Fruit fly (Drosophila melanogaster) whole organism, adult: Measurements from ENCODE around the gene CycG.

Experiments
- CG11617 ChIP-seq: fragments of 200-800 bp; sonication (Bioruptor generic); optimal IDR thresholded peaks from 2 replicates; lab custom pipeline; 2017; ENCODE audit warnings: mild to moderate bottlenecking, missing biosample characterization, missing genetic modification reagents, missing genetic modification characterization
- CG12768 ChIP-seq: fragments of 200-800 bp; sonication (Bioruptor generic); optimal IDR thresholded peaks from 2 replicates; lab custom pipeline; 2017; ENCODE audit warnings: missing biosample characterization, missing genetic modification characterization, mild to moderate bottlenecking, moderate library complexity, missing genetic modification reagents
- CG14711 ChIP-seq: fragments of 200-800 bp; sonication (Bioruptor generic); optimal IDR thresholded peaks from 2 replicates; lab custom pipeline; 2018; ENCODE audit warnings: missing biosample characterization, mild to moderate bottlenecking, missing genetic modification characterization, moderate library complexity
- CG1620 ChIP-seq: fragments of 200-800 bp; sonication (Bioruptor generic); optimal IDR thresholded peaks from 2 replicates; lab custom pipeline; 2016; ENCODE audit warnings: missing biosample characterization, missing genetic modification characterization
- CG33017 ChIP-seq: fragments of 200-800 bp; sonication (Bioruptor generic); optimal IDR thresholded peaks from 2 replicates; lab custom pipeline; 2018; ENCODE audit warnings: missing biosample characterization, mild to moderate bottlenecking, missing genetic modification characterization, moderate library complexity
- CG5204 ChIP-seq: fragments of 200-800 bp; sonication (Bioruptor generic); optimal IDR thresholded peaks from 2 replicates; lab custom pipeline; 2016; ENCODE audit warnings: missing biosample characterization, missing genetic modification characterization
- CG7045 ChIP-seq: fragments of 200-800 bp; sonication (Bioruptor generic); optimal IDR thresholded peaks from 2 replicates; lab custom pipeline; 2017; ENCODE audit warnings: missing biosample characterization, mild to moderate bottlenecking, missing genetic modification characterization
- CG7101 ChIP-seq: fragments of 200-800 bp; sonication (Bioruptor generic); optimal IDR thresholded peaks from 2 replicates; lab custom pipeline; 2018; ENCODE audit warnings: missing biosample characterization, mild to moderate bottlenecking, missing genetic modification characterization, moderate library complexity
- Clk ChIP-seq: fragments of 200-800 bp; sonication (Bioruptor generic); optimal IDR thresholded peaks from 2 replicates; lab custom pipeline; 2017; ENCODE audit warnings: missing biosample characterization, missing genetic modification characterization
- Crg-1 ChIP-seq: fragments of 200-800 bp; sonication (Bioruptor generic); optimal IDR thresholded peaks from 2 replicates; lab custom pipeline; 2016; ENCODE audit warnings: missing biosample characterization, missing genetic modification characterization
- Hr96 ChIP-seq: fragments of 200-800 bp; sonication (Bioruptor generic); optimal IDR thresholded peaks from 2 replicates; lab custom pipeline; 2016; ENCODE audit warnings: missing biosample characterization, missing genetic modification characterization
- Mnt ChIP-seq: fragments of 200-800 bp; sonication (Bioruptor generic); optimal IDR thresholded peaks from 2 replicates; lab custom pipeline; 2016; ENCODE audit warnings: missing biosample characterization, mild to moderate bottlenecking, missing genetic modification characterization
- bab1 ChIP-seq: fragments of 200-800 bp; sonication (Bioruptor generic); optimal IDR thresholded peaks from 3 replicates; lab custom pipeline; 2019; ENCODE audit warnings: missing biosample characterization, mild to moderate bottlenecking, missing genetic modification characterization, moderate library complexity
- cic ChIP-seq: fragments of 200-800 bp; sonication (Bioruptor generic); optimal IDR thresholded peaks from 2 replicates; lab custom pipeline; 2017; ENCODE audit warnings: missing biosample characterization, mild to moderate bottlenecking, missing genetic modification characterization, moderate library complexity
- cnc ChIP-seq, 2 experiments: fragments of >200 bp; optimal IDR thresholded peaks; 2 replicates each; lab custom pipeline; 2017
- kay ChIP-seq: fragments of 200-800 bp; sonication (Bioruptor generic); peaks from one replicate; lab custom pipeline; 2016; ENCODE audit warnings: missing biosample characterization, missing genetic modification characterization, borderline replicate concordance
- ovo ChIP-seq: fragments of 200-800 bp; sonication (Bioruptor generic); optimal IDR thresholded peaks from 2 replicates; lab custom pipeline; 2016; ENCODE audit warnings: missing biosample characterization, missing genetic modification characterization
- pad ChIP-seq: fragments of 200-800 bp; sonication (Bioruptor generic); optimal IDR thresholded peaks from 3 replicates; lab custom pipeline; 2017; ENCODE audit warnings: missing biosample characterization, missing genetic modification characterization, mild to moderate bottlenecking, moderate library complexity, missing genetic modification reagents
- tj ChIP-seq: fragments of 200-800 bp; sonication (Bioruptor generic); optimal IDR thresholded peaks from 3 replicates; lab custom pipeline; 2017; ENCODE audit warnings: missing biosample characterization, mild to moderate bottlenecking, missing genetic modification characterization, moderate library complexity
- toe ChIP-seq: fragments of 200-800 bp; sonication (Bioruptor generic); optimal IDR thresholded peaks from 2 replicates; lab custom pipeline; 2016; ENCODE audit warnings: missing biosample characterization, missing genetic modification characterization

The CycG gene

dm6 chr3R:31617801-31618200, 5.3 kb upstream of the CycG start, which contains the start of gene pasha:
Gene pasha, plus strand, starts transcription at chr3R:31617977.
- TF ChIP-seq pad (GFP tag; lab: Kevin White, UChicago), result no peak
- peak; percentile 34 for TF ChIP-seq bab1 (GFP tag; lab: Kevin White, UChicago)

- TF ChIP-seq Mnt (GFP tag; lab: Kevin White, UChicago) (peak; percentile 88), CG1620 (GFP tag; lab: Kevin White, UChicago) (peak; percentile 99), Hr96 (GFP tag; lab: Kevin White, UChicago) (peak; percentile 95), CG12768 (peak; percentile 98), kay (GFP tag; lab: Kevin White, UChicago) (no peak), ovo (GFP tag; lab: Kevin White, UChicago) (peak; percentile 87), Clk (GFP tag; lab: Kevin White, UChicago) (peak; percentile 95), CG14711 (tag; lab: Kevin White, UChicago) (peak; percentile 97), bab1 (GFP tag; lab: Kevin White, UChicago) (peak; percentile 99), cnc (optimal IDR thresholded peaks at IDR 0.05; lab: Kevin White, UChicago) (no peak), pad (GFP tag; lab: Kevin White, UChicago) (peak; percentile 88), toe (peak; percentile 98), CG5204 (GFP tag; lab: Kevin White, UChicago) (peak; percentile 97), CG33017 (tag; lab: Kevin White, UChicago) (peak; percentile 97), CG11617 (GFP tag; lab: Kevin White, UChicago) (peak; percentile 97), Crg-1 (GFP tag; lab: Kevin White, UChicago) (peak; percentile 97), CG7045 (GFP tag; lab: Kevin White, UChicago) (peak; percentile 98), cic (GFP tag; lab: Kevin White, UChicago) (peak; percentile 80), CG7101 (tag; lab: Kevin White, UChicago) (peak; percentile 98), tj (GFP tag; lab: Kevin White, UChicago) (peak; percentile 87)
These were observed 3.5 kb upstream of the CycG start, which contains the start of the genes Mnat9 and CG1792 for dm6 chr3R:31616001-31616400. Gene Mnat9, minus strand, starts transcription at chr3R:31616160. Gene CG1792, plus strand, starts transcription at chr3R:31616303.

- TF ChIP-seq pad (GFP tag; lab: Kevin White, UChicago) (peak; percentile 29), bab1 (GFP tag; lab: Kevin White, UChicago) (peak; percentile 2), cic (GFP tag; lab: Kevin White, UChicago) (peak; percentile 58), cnc (optimal IDR thresholded peaks at IDR 0.05; lab: Kevin White, UChicago) (no peak), Mnt (GFP tag; lab: Kevin White, UChicago) (peak; percentile 21), CG11617 (GFP tag; lab: Kevin White, UChicago) (peak; percentile 15), Crg-1 (GFP tag; lab: Kevin White, UChicago) (no peak), tj (GFP tag; lab: Kevin White, UChicago) (peak; percentile 39), CG7101 (tag; lab: Kevin White, UChicago) (peak; percentile 13)
These were observed 1.5 kb downstream of the CycG start, which contains the start of gene Med for dm6 chr3R:31610639-31611594. Gene Med, plus strand, starts transcription at chr3R:31611046.

dm6 chr3R:31609413-31610054, 2.9 kb downstream of the CycG start:
- no peak for TF ChIP-seq CG7045 (GFP tag; lab: Kevin White, UChicago)
- TF ChIP-seq CG14711 (tag; lab: Kevin White, UChicago), result peak; percentile 59
- no peak for TF ChIP-seq kay (GFP tag; lab: Kevin White, UChicago)
- peak; percentile 59 for TF ChIP-seq CG33017 (tag; lab: Kevin White, UChicago)
- TF ChIP-seq cic (GFP tag; lab: Kevin White, UChicago), result no peak
- TF ChIP-seq CG7101 (tag; lab: Kevin White, UChicago), result peak; percentile 68
- peak; percentile 25 for TF ChIP-seq pad (GFP tag; lab: Kevin White, UChicago)
- no peak for TF ChIP-seq tj (GFP tag; lab: Kevin White, UChicago)
- peak; percentile 19 for TF ChIP-seq Hr96 (GFP tag; lab: Kevin White, UChicago)
- peak; percentile 9 for TF ChIP-seq CG12768
- peak; percentile 24 for TF ChIP-seq Clk (GFP tag; lab: Kevin White, UChicago)
- TF ChIP-seq CG1620 (GFP tag; lab: Kevin White, UChicago), result peak; percentile 68
- peak; percentile 79 for TF ChIP-seq bab1 (GFP tag; lab: Kevin White, UChicago)
- TF ChIP-seq ovo (GFP tag; lab: Kevin White, UChicago), result peak; percentile 83
- TF ChIP-seq Mnt (GFP tag; lab: Kevin White, UChicago), result peak; percentile 68
- TF ChIP-seq CG5204 (GFP tag; lab: Kevin White, UChicago), result no peak

dm6 chr3R:31608438-31609188, 3.9 kb downstream of the CycG start:
- TF ChIP-seq cnc (optimal IDR thresholded peaks at IDR 0.05; lab: Kevin White, UChicago) (no peak), Mnt (GFP tag; lab: Kevin White, UChicago) (peak; percentile 39), tj (GFP tag; lab: Kevin White, UChicago) (peak; percentile 51), CG14711 (tag; lab: Kevin White, UChicago) (no peak), CG11617 (GFP tag; lab: Kevin White, UChicago) (peak; percentile 7), CG33017 (tag; lab: Kevin White, UChicago) (no peak), kay (GFP tag; lab: Kevin White, UChicago) (no peak), CG1620 (GFP tag; lab: Kevin White, UChicago) (no peak), CG7045 (GFP tag; lab: Kevin White, UChicago) (peak; percentile 25), cic (GFP tag; lab: Kevin White, UChicago) (peak; percentile 90), Hr96 (GFP tag; lab: Kevin White, UChicago) (peak; percentile 56), toe (no peak), pad (GFP tag; lab: Kevin White, UChicago) (peak; percentile 99), bab1 (GFP tag; lab: Kevin White, UChicago) (peak; percentile 25), CG7101 (tag; lab: Kevin White, UChicago) (peak; percentile 37), CG12768 (peak; percentile 90), Clk (GFP tag; lab: Kevin White, UChicago) (peak; percentile 24), CG5204 (GFP tag; lab: Kevin White, UChicago) (no peak), ovo (GFP tag; lab: Kevin White, UChicago) (peak; percentile 75), Crg-1 (GFP tag; lab: Kevin White, UChicago) (no peak)
